Worm (Caenorhabditis elegans) whole organism, early embryonic: Measurements from ENCODE around the gene unc-42.

Experiments used
- B0310.2 ChIP-seq: sonication (generic microtip); optimal IDR thresholded peaks from 2 replicates; lab custom pipeline; 2016; ENCODE audit warnings: mild to moderate bottlenecking, missing genetic modification characterization, missing compliant biosample characterization
- F13C5.2 ChIP-seq: sonication (generic microtip); optimal IDR thresholded peaks from 2 replicates; lab custom pipeline; 2017; ENCODE audit warnings: mild to moderate bottlenecking, missing genetic modification characterization, inconsistent platforms, missing compliant biosample characterization
- aly-1 ChIP-seq: sonication (generic microtip); optimal IDR thresholded peaks from 2 replicates; lab custom pipeline; 2016; ENCODE audit warnings: missing genetic modification characterization, missing compliant biosample characterization
- ama-1 ChIP-seq: fragments of 150-350 bp; optimal IDR thresholded peaks from 2 replicates; lab custom pipeline; 2014
- ceh-13 ChIP-seq: fragments of 200-800 bp; sonication (Bioruptor generic); optimal IDR thresholded peaks from 2 replicates; lab custom pipeline; 2018; ENCODE audit warnings: mild to moderate bottlenecking, missing genetic modification characterization, missing compliant biosample characterization
- ceh-36 ChIP-seq: sonication (generic microtip); optimal IDR thresholded peaks from 2 replicates; lab custom pipeline; 2016; ENCODE audit warnings: missing genetic modification characterization, inconsistent platforms, missing compliant biosample characterization
- ets-7 ChIP-seq: sonication (generic microtip); optimal IDR thresholded peaks from 2 replicates; lab custom pipeline; 2016; ENCODE audit warnings: missing genotype, missing genetic modification characterization, missing compliant biosample characterization
- flt-1 ChIP-seq: fragments of 200-800 bp; sonication (Bioruptor generic); IDR thresholded peaks from 2 replicates; pipeline ENCODE4 v1.3.6; 2022; ENCODE audit warnings: missing genetic modification characterization, missing compliant biosample characterization
- hmbx-1 ChIP-seq: sonication (generic microtip); optimal IDR thresholded peaks from 2 replicates; lab custom pipeline; 2016; ENCODE audit warnings: mild to moderate bottlenecking, missing genetic modification characterization, missing compliant biosample characterization
- hmg-4 ChIP-seq: fragments of 200-800 bp; sonication (Bioruptor generic); optimal IDR thresholded peaks from 2 replicates; lab custom pipeline; 2018; ENCODE audit warnings: mild to moderate bottlenecking, missing genetic modification characterization, missing compliant biosample characterization
- hnd-1 ChIP-seq: sonication (generic microtip); optimal IDR thresholded peaks from 2 replicates; lab custom pipeline; 2016; ENCODE audit warnings: missing genetic modification characterization, missing compliant biosample characterization
- pes-1 ChIP-seq: fragments of 200-800 bp; sonication (Bioruptor generic); IDR thresholded peaks from 2 replicates; pipeline ENCODE4 v1.3.6; 2022; ENCODE audit warnings: missing genetic modification reagents, missing genetic modification characterization, missing compliant biosample characterization
- scrt-1 ChIP-seq: fragments of 200-800 bp; sonication (Bioruptor generic); IDR thresholded peaks from 2 replicates; pipeline ENCODE4 v1.3.6; 2022; ENCODE audit warnings: missing genetic modification characterization, missing compliant biosample characterization
- sea-1 ChIP-seq: fragments of 200-800 bp; sonication (Bioruptor generic); conservative IDR thresholded peaks from 2 replicates; pipeline ENCODE4 v1.3.6; 2022; ENCODE audit warnings: missing genetic modification characterization, missing compliant biosample characterization
- tbx-11 ChIP-seq: fragments of 200-800 bp; sonication (Bioruptor generic); IDR thresholded peaks from 2 replicates; pipeline ENCODE4 v1.3.6; 2022; ENCODE audit warnings: missing genetic modification characterization, missing compliant biosample characterization
- tbx-37 ChIP-seq: fragments of 200-800 bp; sonication (Bioruptor generic); conservative IDR thresholded peaks from 2 replicates; pipeline ENCODE4 v1.3.6; 2022; ENCODE audit warnings: missing genetic modification reagents, missing genetic modification characterization, missing compliant biosample characterization
- tra-4 ChIP-seq: sonication (generic microtip); optimal IDR thresholded peaks from 2 replicates; lab custom pipeline; 2017; ENCODE audit warnings: missing genetic modification characterization, missing compliant biosample characterization

unc-42 gene

ce11 chrV:9729462-9730162 lies 39.6 kb downstream of the unc-42 start, which contains the start of the genes aagr-3 and drap-1:
aagr-3 (minus strand) TSS chrV:9729512.
drap-1 (plus strand) TSS chrV:9730106.
- TF ChIP-seq tbx-11 (GFP tag; lab: Robert Waterston, UW), result no peak
- no peak for TF ChIP-seq tbx-37 (GFP tag; lab: Robert Waterston, UW)
- TF ChIP-seq hmbx-1 (tag; lab: Kevin White, UChicago), result no peak
- no peak for TF ChIP-seq aly-1 (tag; lab: Kevin White, UChicago)
- TF ChIP-seq tra-4 (tag; lab: Kevin White, UChicago), result no peak
- TF ChIP-seq ets-7, result no peak
- no peak for TF ChIP-seq scrt-1 (GFP tag; lab: Robert Waterston, UW)
- TF ChIP-seq B0310.2 (tag; lab: Kevin White, UChicago), result no peak
- TF ChIP-seq hmg-4 (GFP tag; lab: Kevin White, UChicago), result no peak
- no peak for TF ChIP-seq F13C5.2 (tag; lab: Kevin White, UChicago)
- no peak for TF ChIP-seq pes-1

- TF ChIP-seq ceh-13 (GFP tag; lab: Kevin White, UChicago), result no peak
Measured at ce11 chrV:9725719-9726118, 43.5 kb downstream of the unc-42 start.

ce11 chrV:9724021-9724671 lies 45.0 kb downstream of the unc-42 start, which contains the start of gene slcr-46.3:
slcr-46.3 (minus strand) TSS chrV:9724106.
- TF ChIP-seq sea-1 (GFP tag; lab: Robert Waterston, UW) (no peak), ceh-13 (GFP tag; lab: Kevin White, UChicago) (no peak), tbx-37 (GFP tag; lab: Robert Waterston, UW) (no peak), F13C5.2 (tag; lab: Kevin White, UChicago) (no peak), hnd-1 (no peak), scrt-1 (GFP tag; lab: Robert Waterston, UW) (no peak), pes-1 (no peak), ets-7 (no peak), aly-1 (tag; lab: Kevin White, UChicago) (no peak), tra-4 (tag; lab: Kevin White, UChicago) (no peak), hmbx-1 (tag; lab: Kevin White, UChicago) (no peak), hmg-4 (GFP tag; lab: Kevin White, UChicago) (no peak), flt-1 (GFP tag; lab: Robert Waterston, UW) (no peak), B0310.2 (tag; lab: Kevin White, UChicago) (no peak), tbx-11 (GFP tag; lab: Robert Waterston, UW) (no peak), ceh-36 (tag; lab: Kevin White, UChicago) (no peak), ama-1 (lab: Kevin White, UChicago) (no peak)

- TF ChIP-seq hmg-4 (GFP tag; lab: Kevin White, UChicago) (no peak), ceh-36 (tag; lab: Kevin White, UChicago) (no peak), sea-1 (GFP tag; lab: Robert Waterston, UW) (no peak), hnd-1 (no peak), ets-7 (no peak), scrt-1 (GFP tag; lab: Robert Waterston, UW) (no peak), ama-1 (lab: Kevin White, UChicago) (no peak), flt-1 (GFP tag; lab: Robert Waterston, UW) (no peak), pes-1 (no peak), F13C5.2 (tag; lab: Kevin White, UChicago) (no peak), hmbx-1 (tag; lab: Kevin White, UChicago) (no peak), tbx-11 (GFP tag; lab: Robert Waterston, UW) (no peak), aly-1 (tag; lab: Kevin White, UChicago) (no peak), B0310.2 (tag; lab: Kevin White, UChicago) (no peak), ceh-13 (GFP tag; lab: Kevin White, UChicago) (no peak), tbx-37 (GFP tag; lab: Robert Waterston, UW) (no peak), tra-4 (tag; lab: Kevin White, UChicago) (no peak)
Measured at ce11 chrV:9716397-9716796, 52.8 kb downstream of the unc-42 start, which contains the start of gene str-188. str-188 (plus strand) TSS chrV:9716697.

- TF ChIP-seq pes-1 (no peak), ceh-36 (tag; lab: Kevin White, UChicago) (no peak), ceh-13 (GFP tag; lab: Kevin White, UChicago) (no peak), flt-1 (GFP tag; lab: Robert Waterston, UW) (no peak), hnd-1 (no peak)
Measured at ce11 chrV:9714909-9715308, 54.3 kb downstream of the unc-42 start, which contains the start of gene F40F9.3. F40F9.3 (plus strand) TSS chrV:9715209.
